Worm (Caenorhabditis elegans) whole organism, L4/young adult: ENCODE data around the gene spop-1.
A peak's percentile ranks its signal among the peaks of the same experiment; 100 is the strongest.

Experiments used
- W03F9.2 ChIP-seq: fragments of 150-350 bp; optimal IDR thresholded peaks from 2 replicates; lab custom pipeline; 2014; ENCODE audit warnings: missing biosample characterization, missing genetic modification characterization
- dao-5 ChIP-seq: sonication (generic microtip); optimal IDR thresholded peaks from 2 replicates; lab custom pipeline; 2016; ENCODE audit warnings: missing genotype, missing genetic modification characterization, moderate library complexity, missing compliant biosample characterization
- him-1 ChIP-seq: sonication (generic microtip); optimal IDR thresholded peaks from 2 replicates; lab custom pipeline; 2016; ENCODE audit warnings: missing genotype, missing genetic modification reagents, missing genetic modification characterization, missing compliant biosample characterization

The spop-1 gene

DNA sequence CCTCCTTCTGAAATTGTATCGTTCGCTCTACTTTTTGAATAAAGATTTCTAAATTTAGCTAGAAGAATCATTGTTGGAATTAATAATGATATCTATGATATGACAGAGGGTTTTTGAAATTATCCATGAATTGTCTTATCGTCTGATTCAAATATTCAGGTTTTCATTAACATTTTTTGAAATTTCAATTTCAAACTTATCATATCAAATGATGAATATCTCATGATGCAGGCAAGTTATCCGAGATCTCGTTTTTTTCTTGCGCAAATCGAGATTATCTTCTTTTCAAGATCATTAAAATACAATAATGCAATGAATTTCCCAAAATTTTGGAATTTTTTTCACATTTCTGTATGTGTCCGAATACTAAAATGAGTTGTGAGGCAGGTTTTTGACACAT, at the start of gene spop-1:
TSS of gene spop-1 (minus strand) at position 101 of the 400 bp plus-strand sequence.
- no peak for TF ChIP-seq W03F9.2 (tag; lab: Kevin White, UChicago)
- TF ChIP-seq him-1, result no peak
- no peak for TF ChIP-seq dao-5 (tag; lab: Kevin White, UChicago)

DNA sequence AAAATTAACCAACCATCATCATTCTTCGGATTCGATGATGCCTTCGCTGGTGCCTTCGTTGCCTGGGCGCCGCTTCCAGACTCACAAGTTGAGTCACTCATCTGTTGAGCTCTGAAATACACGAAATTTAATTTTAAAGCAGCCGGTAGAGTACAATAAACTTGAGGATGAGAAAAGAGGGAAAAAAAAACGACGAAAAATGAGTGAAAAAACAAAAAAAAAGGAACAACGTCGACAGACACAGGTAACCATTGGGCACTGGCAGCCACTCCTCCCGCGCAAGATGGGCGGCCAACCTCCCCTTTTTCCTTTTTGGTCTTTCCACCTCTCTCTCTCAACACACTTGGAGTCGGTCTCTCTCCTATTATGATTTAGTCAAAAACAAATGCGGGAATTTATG, 48.8 kb upstream of the spop-1 start, which contains the start of gene K08E5.1:
TSS of gene K08E5.1 (minus strand) at position 101 of the 400 bp plus-strand sequence.
- TF ChIP-seq W03F9.2 (tag; lab: Kevin White, UChicago) (no peak), him-1 (no peak), dao-5 (tag; lab: Kevin White, UChicago) (no peak)

DNA sequence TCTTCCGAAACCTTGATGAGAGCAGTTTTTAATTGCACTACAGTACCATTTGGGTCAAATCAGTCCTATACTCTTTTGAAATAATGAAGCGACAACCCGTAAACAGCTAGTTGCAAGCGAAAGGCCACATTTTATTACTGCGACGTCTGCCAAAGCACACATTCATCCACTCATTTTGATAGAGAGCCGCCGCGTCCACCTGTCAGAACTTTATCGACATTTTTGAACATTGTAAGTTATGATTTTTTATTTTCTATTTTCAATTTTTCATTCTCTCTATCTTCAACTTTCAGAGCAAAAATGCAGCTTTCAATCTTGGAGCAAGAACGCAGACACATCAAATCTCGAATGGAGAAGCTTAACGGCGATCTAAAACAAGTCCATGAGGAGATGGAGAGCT, 42.9 kb upstream of the spop-1 start, which contains the start of gene K08E5.6:
TSS of gene K08E5.6 (plus strand) at position 301 of the 400 bp plus-strand sequence.
- TF ChIP-seq dao-5 (tag; lab: Kevin White, UChicago) (no peak), W03F9.2 (tag; lab: Kevin White, UChicago) (no peak), him-1 (no peak)

DNA sequence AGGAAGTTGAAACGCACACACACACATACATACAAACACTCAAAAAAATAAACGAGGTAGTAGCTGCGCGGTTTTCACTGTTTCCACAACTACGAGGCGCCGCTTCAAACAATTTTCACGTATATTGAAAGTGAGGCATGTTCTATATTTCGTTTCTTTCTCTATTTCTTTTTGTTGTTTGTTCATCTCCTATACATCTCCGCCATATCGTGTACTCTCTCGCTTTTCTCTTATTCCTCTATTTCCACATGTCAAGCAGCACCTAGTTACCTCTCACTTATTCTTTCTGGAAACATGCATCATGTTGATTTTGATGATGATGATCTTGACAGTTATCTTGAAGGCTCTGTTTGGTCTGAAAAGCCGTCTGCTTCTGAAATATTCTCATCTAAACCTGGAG, 38.9 kb upstream of the spop-1 start, which contains the start of gene ZK1128.7:
TSS of gene ZK1128.7 (plus strand) at position 229 of the 400 bp plus-strand sequence.
- TF ChIP-seq him-1, result no peak

DNA sequence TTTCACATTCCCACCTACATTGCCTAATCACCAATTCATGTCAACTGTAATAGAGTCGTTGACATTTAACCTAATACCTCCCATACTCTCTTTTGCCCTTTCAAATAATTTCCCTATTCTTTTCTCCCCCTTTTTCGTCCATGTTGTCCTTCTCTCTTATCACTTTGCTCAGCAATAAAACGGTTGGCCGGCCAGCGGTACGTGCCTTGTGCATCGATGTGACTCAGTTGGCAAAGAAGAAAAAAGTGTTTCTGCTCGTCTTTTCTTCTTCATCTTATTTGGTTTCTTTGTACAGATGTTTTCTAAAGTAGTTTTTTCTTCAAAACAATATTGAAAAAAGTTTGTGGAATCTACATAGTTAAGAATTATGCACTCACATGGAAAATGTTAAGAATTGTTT, 36.6 kb upstream of the spop-1 start:
- no peak for TF ChIP-seq W03F9.2 (tag; lab: Kevin White, UChicago)
- TF ChIP-seq dao-5 (tag; lab: Kevin White, UChicago), result no peak
- TF ChIP-seq him-1, result no peak

DNA sequence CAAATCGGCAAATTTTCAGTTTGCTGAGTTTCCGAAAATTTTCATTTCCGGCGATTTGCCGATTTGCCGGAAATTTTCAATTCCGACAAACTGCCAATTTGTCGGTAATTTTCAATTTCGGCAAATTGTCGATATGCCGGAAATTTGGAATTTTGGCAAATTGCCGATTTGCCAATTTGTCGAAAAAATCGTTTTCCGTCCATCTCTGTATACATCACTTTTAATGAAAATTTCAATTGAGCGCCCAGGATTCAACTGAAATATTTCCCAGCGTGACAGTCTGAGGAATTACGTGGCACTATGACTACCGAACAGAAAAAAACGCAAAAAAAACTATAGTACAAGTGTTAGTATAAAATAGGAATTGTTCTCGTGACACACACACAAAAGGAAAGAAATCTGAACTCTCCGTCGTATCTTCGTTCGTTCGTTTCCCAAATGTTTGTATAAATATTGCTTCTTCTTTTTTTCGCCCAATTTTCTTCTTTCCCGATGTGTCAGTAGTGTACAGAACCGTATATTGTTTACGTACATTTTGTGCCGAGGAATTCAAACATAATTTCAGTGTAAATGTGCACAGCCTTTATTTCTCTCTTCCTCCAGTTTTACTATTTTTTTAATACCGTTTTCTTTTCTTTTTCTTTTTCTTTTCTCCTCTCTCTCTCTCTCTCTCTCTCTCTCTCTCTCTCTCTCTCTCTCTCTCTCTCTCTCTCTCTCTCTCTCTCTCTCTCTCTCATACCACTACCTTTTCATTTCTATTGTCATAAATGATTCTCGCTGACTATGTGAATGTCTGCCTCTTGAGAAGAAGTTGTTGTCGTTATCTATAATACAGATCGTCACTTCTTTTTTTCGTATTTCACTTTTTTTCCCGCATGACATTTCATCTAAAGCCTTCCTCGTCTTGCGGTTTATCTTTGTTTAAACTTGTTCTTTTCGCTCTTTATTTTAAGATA, 34.9 kb upstream of the spop-1 start:
- TF ChIP-seq him-1 (no peak), dao-5 (tag; lab: Kevin White, UChicago) (no peak)

DNA sequence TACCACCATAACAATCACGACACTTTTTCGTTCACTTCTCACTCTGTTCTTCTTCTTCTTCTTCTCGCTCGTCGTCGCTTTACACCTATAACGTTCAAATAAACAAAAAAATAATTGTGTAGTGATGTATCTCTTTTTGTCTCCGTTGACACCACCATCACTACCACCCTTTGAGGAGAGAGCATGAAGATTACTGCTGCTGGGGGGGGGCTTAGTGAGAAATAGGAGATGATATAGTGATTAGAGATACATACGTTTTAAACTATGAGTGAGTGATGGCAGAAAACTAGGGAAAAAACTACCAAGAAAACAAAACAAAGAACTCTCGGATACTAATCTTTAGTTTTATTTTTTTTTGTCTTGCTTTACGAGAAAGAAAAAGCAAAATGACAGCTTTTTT, 28.5 kb upstream of the spop-1 start:
- no peak for TF ChIP-seq him-1
- no peak for TF ChIP-seq dao-5 (tag; lab: Kevin White, UChicago)
- TF ChIP-seq W03F9.2 (tag; lab: Kevin White, UChicago), result no peak

DNA sequence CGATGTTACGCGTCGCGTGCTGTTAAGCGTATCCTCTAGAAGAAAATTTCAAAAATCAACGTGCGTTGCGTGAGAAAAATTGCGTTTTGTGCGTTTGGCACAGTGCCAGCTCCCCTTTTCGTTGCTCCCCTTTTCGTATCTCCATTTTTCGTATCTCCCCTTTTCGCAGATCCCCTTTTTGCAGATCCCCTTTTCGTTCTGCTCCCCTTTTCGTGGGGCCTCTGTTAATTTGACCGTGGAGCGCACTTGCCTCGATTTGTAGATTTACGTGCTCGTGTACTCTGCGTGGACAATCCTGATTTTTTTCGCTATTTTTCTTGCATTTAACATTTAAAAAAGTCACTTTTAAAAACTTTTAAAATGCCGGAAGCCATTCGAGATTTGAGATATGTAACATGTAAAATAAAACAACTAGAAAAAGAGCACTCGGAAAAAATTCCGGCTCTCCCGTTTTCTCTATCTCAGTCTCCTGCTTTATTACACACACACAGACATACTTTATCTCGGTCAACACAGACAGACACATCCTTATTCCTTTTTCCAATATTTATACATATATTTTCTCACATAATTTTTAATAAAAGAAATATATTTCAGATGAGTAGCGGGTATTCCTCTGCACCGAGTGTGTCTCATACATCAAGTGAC, 25.8 kb upstream of the spop-1 start, which contains the start of gene ttll-4:
TSS of gene ttll-4 (plus strand) at position 598 of the 648 bp plus-strand sequence.
- no peak for TF ChIP-seq dao-5 (tag; lab: Kevin White, UChicago)
- TF ChIP-seq W03F9.2 (tag; lab: Kevin White, UChicago), result no peak
- peak; percentile 38 for TF ChIP-seq him-1

DNA sequence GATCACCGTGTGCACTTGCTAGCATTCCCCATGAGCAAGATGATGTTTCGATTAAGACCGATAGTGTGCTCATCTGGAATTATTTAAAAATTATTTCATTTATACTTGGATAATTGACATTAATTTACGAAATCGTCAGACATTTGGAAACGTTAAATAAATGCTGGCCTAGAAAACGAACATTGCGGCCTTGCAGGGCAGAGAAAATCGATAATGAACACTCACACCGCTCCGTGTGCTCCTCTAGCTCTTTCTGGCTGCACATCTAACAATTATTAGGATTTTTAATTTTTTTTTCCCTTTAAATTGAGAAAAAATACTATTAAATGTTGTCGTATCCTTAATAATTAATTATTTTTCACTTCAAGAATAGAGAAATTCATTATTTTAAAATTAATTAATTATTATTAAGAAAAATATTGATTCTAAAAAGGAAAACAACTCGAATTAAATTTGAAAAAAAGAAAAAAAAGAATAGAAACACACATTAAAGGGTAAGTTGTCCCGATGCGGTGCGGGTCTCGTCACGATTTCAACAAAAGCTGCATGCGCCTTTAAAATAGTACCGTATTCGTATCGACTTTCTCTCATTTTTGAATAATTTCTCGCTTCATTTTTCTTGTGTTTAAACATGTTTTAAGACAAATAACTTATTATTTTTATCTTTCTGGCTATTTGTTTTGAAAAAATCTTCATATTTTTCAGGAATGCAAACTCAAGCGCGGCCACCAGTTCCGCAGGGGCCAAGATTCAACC, 22.4 kb upstream of the spop-1 start, which contains the start of the genes gtf-2H3 and ham-3:
TSS of gene gtf-2H3 (minus strand) at position 73 of the 756 bp plus-strand sequence.
TSS of gene ham-3 (plus strand) at position 706 of the 756 bp plus-strand sequence.
- TF ChIP-seq W03F9.2 (tag; lab: Kevin White, UChicago), result peak; percentile 24
- no peak for TF ChIP-seq him-1
- no peak for TF ChIP-seq dao-5 (tag; lab: Kevin White, UChicago)

DNA sequence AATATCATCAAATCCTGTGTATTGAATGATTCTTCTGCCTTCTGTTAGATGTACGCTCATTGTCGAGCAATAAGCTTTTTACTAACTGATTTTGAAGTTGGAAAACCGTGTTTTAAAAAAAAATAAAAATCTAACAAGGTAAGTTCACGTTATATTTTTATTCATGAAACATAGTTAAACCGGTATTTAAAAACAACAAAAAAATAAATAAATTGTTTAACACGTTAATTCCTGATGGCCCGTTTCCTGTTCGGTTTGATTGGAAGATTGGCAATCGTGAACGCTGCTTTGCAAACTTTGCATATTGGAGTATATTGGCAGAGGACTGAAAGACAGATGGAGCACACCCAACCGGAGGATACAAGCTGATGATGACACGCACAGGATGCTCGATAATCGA, 20.9 kb upstream of the spop-1 start, which contains the start of gene ZK1128.3:
TSS of gene ZK1128.3 (minus strand) at position 101 of the 400 bp plus-strand sequence.
- TF ChIP-seq him-1 (no peak), W03F9.2 (tag; lab: Kevin White, UChicago) (no peak), dao-5 (tag; lab: Kevin White, UChicago) (no peak)

DNA sequence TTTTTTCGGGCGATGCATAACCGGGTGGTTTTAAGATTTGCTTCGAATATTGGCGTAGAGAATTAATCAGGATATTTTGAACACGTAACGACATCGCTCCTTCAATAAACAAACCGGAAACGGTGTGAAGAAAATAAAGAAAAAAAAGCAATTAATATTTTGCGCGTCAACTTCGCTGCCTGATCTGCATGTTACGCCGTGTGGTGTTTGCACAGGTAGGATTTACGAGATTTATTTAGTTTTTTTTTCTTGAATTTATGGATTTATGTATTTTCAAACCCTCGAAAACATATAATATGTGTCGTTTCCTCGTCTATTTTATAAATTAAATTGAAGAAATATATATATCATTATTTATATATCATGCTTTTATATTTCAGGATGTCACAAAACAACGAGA, 16.8 kb upstream of the spop-1 start, which contains the start of the genes ZK1128.1 and mett-10:
TSS of gene ZK1128.1 (minus strand) at position 99 of the 400 bp plus-strand sequence.
TSS of gene mett-10 (plus strand) at position 375 of the 400 bp plus-strand sequence.
- no peak for TF ChIP-seq dao-5 (tag; lab: Kevin White, UChicago)
- no peak for TF ChIP-seq W03F9.2 (tag; lab: Kevin White, UChicago)
- TF ChIP-seq him-1, result no peak

DNA sequence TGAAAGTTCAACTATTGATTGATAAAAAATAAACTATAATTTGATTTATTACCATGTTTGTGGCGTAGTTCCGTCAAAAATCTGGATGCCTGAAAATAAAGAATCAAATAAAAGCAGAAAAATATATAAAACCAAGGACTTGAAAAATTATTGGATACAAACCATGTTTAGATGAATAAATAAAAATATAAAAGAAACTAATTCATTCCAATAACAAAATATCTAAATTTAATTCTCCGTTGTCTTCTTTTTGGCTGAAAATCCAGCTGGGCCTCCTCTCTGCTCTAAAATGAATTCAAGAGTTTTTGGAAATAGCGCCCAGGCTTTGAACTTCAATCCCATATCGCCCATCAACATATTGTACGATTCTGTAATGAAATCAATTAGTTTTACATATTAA, 15.1 kb upstream of the spop-1 start, which contains the start of gene vps-29:
TSS of gene vps-29 (minus strand) at position 101 of the 400 bp plus-strand sequence.
- TF ChIP-seq dao-5 (tag; lab: Kevin White, UChicago), result no peak
- no peak for TF ChIP-seq W03F9.2 (tag; lab: Kevin White, UChicago)
- no peak for TF ChIP-seq him-1

DNA sequence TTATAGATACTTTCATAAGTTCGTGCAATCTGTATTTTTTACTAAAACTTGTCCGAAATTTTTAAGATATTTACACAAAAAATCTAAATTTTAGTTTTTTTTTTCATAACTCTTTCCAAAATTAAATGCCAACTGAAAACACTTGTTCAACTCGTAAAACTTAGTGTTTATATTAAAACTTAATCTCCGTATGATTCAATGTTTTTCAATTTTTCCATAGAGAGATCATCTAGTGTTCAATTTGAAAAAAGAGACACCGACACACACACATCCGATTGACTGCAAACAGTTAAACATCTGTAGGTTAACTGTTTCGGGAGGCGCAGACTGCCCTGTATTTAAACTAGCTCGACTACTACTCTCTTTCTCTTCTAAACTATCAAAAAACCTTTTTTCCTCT, 11.1 kb upstream of the spop-1 start, which contains the start of gene T16H12.9:
TSS of gene T16H12.9 (plus strand) at position 301 of the 400 bp plus-strand sequence.
- TF ChIP-seq W03F9.2 (tag; lab: Kevin White, UChicago), result no peak
- TF ChIP-seq him-1, result no peak
- TF ChIP-seq dao-5 (tag; lab: Kevin White, UChicago), result no peak
